Worm (Caenorhabditis elegans): Measurements from ENCODE around the gene hdl-1.

ce11 chrIV:11950270-11950669 is 653 bp upstream of the hdl-1 start, which contains the start of gene tbx-36:
- TF ChIP-seq snpc-3.4 (tag; optimal IDR thresholded peaks at IDR 0.05) (no peak), chd-7 (tag; optimal IDR thresholded peaks at IDR 0.05) (no peak), snpc-4 (GFP tag; optimal IDR thresholded peaks at IDR 0.05) (no peak), snpc-4 (tag; optimal IDR thresholded peaks at IDR 0.05) (no peak), ztf-28 (GFP tag; IDR thresholded peaks at IDR 0.05) (no peak), nfyb-1 (GFP tag; IDR thresholded peaks at IDR 0.05) (no peak), tbx-9 (tag; optimal IDR thresholded peaks at IDR 0.05; ENCODE audit: borderline replicate concordance) (no peak), snpc-1.3 (tag; optimal IDR thresholded peaks at IDR 0.05; ENCODE audit: insufficient read depth) (no peak), C06A6.2 (GFP tag; conservative IDR thresholded peaks at IDR 0.05) (no peak), ama-1 (optimal IDR thresholded peaks at IDR 0.05) (no peak), ama-1 (GFP tag; optimal IDR thresholded peaks at IDR 0.05) (no peak), let-526 (GFP tag; IDR thresholded peaks at IDR 0.05) (no peak), ztf-26 (tag; optimal IDR thresholded peaks at IDR 0.05) (no peak)

All from whole organism, young adult.